Fruit fly (Drosophila melanogaster) whole organism, wandering third instar larva: ENCODE measurements around the gene CG5641.

Experiments used
- Abd-B ChIP-seq: fragments of >200 bp; optimal IDR thresholded peaks from 2 replicates; lab custom pipeline; 2017; ENCODE audit warnings: missing biosample characterization, missing genetic modification characterization
- CG32264 ChIP-seq: fragments of 200-800 bp; sonication (Bioruptor generic); optimal IDR thresholded peaks from 2 replicates; lab custom pipeline; 2016; ENCODE audit warnings: missing biosample characterization, missing genetic modification characterization
- CG9705 ChIP-seq: fragments of 200-800 bp; sonication (Bioruptor generic); optimal IDR thresholded peaks from 2 replicates; lab custom pipeline; 2018; ENCODE audit warnings: missing biosample characterization, mild to moderate bottlenecking, missing genetic modification characterization
- CrebA ChIP-seq: fragments of 200-800 bp; sonication (Bioruptor generic); optimal IDR thresholded peaks from 2 replicates; lab custom pipeline; 2016; ENCODE audit warnings: missing biosample characterization, mild to moderate bottlenecking, missing genetic modification characterization, borderline replicate concordance
- GATAd ChIP-seq: sonication (Bioruptor generic); optimal IDR thresholded peaks from 2 replicates; lab custom pipeline; 2016; ENCODE audit warnings: missing biosample characterization, missing genetic modification characterization
- HLH106 ChIP-seq: fragments of 200-800 bp; optimal IDR thresholded peaks from 3 replicates; lab custom pipeline; 2019; ENCODE audit warnings: missing biosample characterization, mild to moderate bottlenecking, missing genetic modification characterization, moderate library complexity
- Hnf4 ChIP-seq: fragments of 200-800 bp; sonication (Bioruptor generic); optimal IDR thresholded peaks from 2 replicates; lab custom pipeline; 2016; ENCODE audit warnings: missing biosample characterization, mild to moderate bottlenecking, missing genetic modification characterization
- Hr78 ChIP-seq: fragments of >200 bp; optimal IDR thresholded peaks from 2 replicates; lab custom pipeline; 2017; ENCODE audit warnings: missing biosample characterization, missing genetic modification characterization
- Hr83 ChIP-seq: fragments of 200-300 bp; sonication (Bioruptor generic); optimal IDR thresholded peaks from 2 replicates; lab custom pipeline; 2016; ENCODE audit warnings: missing biosample characterization, mild to moderate bottlenecking, missing genetic modification characterization, moderate library complexity; ENCODE audit not compliant: poor library complexity, severe bottlenecking
- Jra ChIP-seq: sonication (Bioruptor generic); optimal IDR thresholded peaks from 2 replicates; lab custom pipeline; 2016; ENCODE audit warnings: missing biosample characterization, missing genetic modification characterization
- Mio ChIP-seq: sonication (Bioruptor generic); optimal IDR thresholded peaks from 2 replicates; lab custom pipeline; 2016; ENCODE audit warnings: missing biosample characterization, missing genetic modification characterization
- Myc ChIP-seq: fragments of >200 bp; optimal IDR thresholded peaks from 2 replicates; lab custom pipeline; 2017
- N ChIP-seq: fragments of >200 bp; optimal IDR thresholded peaks from 2 replicates; lab custom pipeline; 2018; ENCODE audit warnings: missing biosample characterization, missing external identifiers, missing genetic modification characterization
- OdsH ChIP-seq: fragments of 200-800 bp; sonication (Bioruptor generic); optimal IDR thresholded peaks from 2 replicates; lab custom pipeline; 2016; ENCODE audit warnings: missing biosample characterization, mild to moderate bottlenecking, missing genetic modification characterization
- Rel ChIP-seq, 2 experiments: fragments of 200-800 bp; sonication (Bioruptor generic) in 1 of 2; optimal IDR thresholded peaks; 2 replicates in 1 of 2; 3 replicates in 1 of 2; lab custom pipeline; 2016 to 2019; ENCODE audit warnings: mild to moderate bottlenecking in 2 of 2, missing biosample characterization in 2 of 2, missing genetic modification characterization in 2 of 2, moderate library complexity in 1 of 2
- Vsx2 ChIP-seq: fragments of 200-300, 225-300 bp; sonication (Bioruptor generic); optimal IDR thresholded peaks from 2 replicates; lab custom pipeline; 2018; ENCODE audit warnings: missing biosample characterization, missing genetic modification characterization; ENCODE audit not compliant: partially characterized antibody
- br ChIP-seq: fragments of 200-800 bp; sonication (Bioruptor generic); optimal IDR thresholded peaks from 2 replicates; lab custom pipeline; 2016; ENCODE audit warnings: missing biosample characterization, missing genetic modification characterization
- brk ChIP-seq: fragments of 200-800 bp; sonication (Bioruptor generic); optimal IDR thresholded peaks from 2 replicates; lab custom pipeline; 2016; ENCODE audit warnings: missing biosample characterization, mild to moderate bottlenecking, missing genetic modification characterization
- foxo ChIP-seq, 2 experiments: fragments of 200-800 bp; sonication (Bioruptor generic); optimal IDR thresholded peaks; 2 replicates in 1 of 2; 3 replicates in 1 of 2; lab custom pipeline; 2016 to 2017; ENCODE audit warnings: missing biosample characterization in 2 of 2, missing genetic modification characterization in 2 of 2
- fru ChIP-seq: fragments of 200-800 bp; sonication (Bioruptor generic); optimal IDR thresholded peaks from 3 replicates; lab custom pipeline; 2016; ENCODE audit warnings: missing biosample characterization, mild to moderate bottlenecking, missing genetic modification characterization
- h ChIP-seq: fragments of 200-800 bp; sonication (Bioruptor generic); optimal IDR thresholded peaks from 3 replicates; lab custom pipeline; 2016; ENCODE audit warnings: missing biosample characterization, mild to moderate bottlenecking, missing genetic modification characterization
- jim ChIP-seq: fragments of 175-275, 200-325 bp; sonication (Bioruptor generic); optimal IDR thresholded peaks from 2 replicates; lab custom pipeline; 2016; ENCODE audit warnings: missing biosample characterization, mild to moderate bottlenecking, missing genetic modification characterization
- pan ChIP-seq: fragments of >200 bp; optimal IDR thresholded peaks from 2 replicates; lab custom pipeline; 2017
- psq ChIP-seq: fragments of 200-800 bp; sonication (Bioruptor generic); optimal IDR thresholded peaks from 3 replicates; lab custom pipeline; 2017; ENCODE audit warnings: missing biosample characterization, mild to moderate bottlenecking, missing genetic modification characterization, moderate library complexity
- rgr ChIP-seq: fragments of 200-800 bp; sonication (Bioruptor generic); optimal IDR thresholded peaks from 3 replicates; lab custom pipeline; 2016; ENCODE audit warnings: missing biosample characterization, mild to moderate bottlenecking, missing genetic modification characterization
- sage ChIP-seq: fragments of 200-800 bp; sonication (Bioruptor generic); optimal IDR thresholded peaks from 2 replicates; lab custom pipeline; 2016; ENCODE audit warnings: missing biosample characterization, mild to moderate bottlenecking, missing genetic modification characterization
- sv ChIP-seq: fragments of 200-800 bp; sonication (Bioruptor generic); optimal IDR thresholded peaks from 3 replicates; lab custom pipeline; 2016; ENCODE audit warnings: missing biosample characterization, missing genetic modification characterization
- tai ChIP-seq: sonication (Bioruptor generic); optimal IDR thresholded peaks from 2 replicates; lab custom pipeline; 2016; ENCODE audit warnings: missing biosample characterization, missing genetic modification characterization
- usp ChIP-seq: fragments of >200 bp; optimal IDR thresholded peaks from 2 replicates; lab custom pipeline; 2017; ENCODE audit warnings: missing biosample characterization, missing genetic modification characterization

Gene CG5641

DNA sequence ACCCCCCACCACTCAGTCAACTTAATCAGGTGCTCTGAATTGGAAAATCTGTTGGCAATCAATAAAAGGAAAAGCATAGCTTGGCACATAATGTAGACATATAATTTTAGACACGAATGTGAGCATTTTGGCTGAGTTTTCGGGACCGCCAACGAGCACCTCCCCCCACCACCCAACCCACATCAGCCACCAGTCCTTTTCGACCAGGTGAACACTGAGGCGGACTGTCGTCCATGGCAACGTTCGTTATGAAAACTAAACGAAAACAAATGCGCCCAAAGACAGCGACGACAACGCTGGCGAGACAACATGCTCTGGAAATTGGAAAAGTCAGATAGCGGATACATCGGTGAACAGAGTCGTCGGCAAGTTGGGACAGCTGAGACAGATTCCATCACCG, 46.0 kb downstream of the CG5641 start, which contains the start of gene GstD11:
TSS of gene GstD11 (plus strand) at position 301 of the 400 bp plus-strand sequence.
- TF ChIP-seq Mio (GFP tag; lab: Kevin White, UChicago): no peak
- TF ChIP-seq GATAd: no peak
- no peak for TF ChIP-seq CG32264 (GFP tag; lab: Kevin White, UChicago)
- no peak for TF ChIP-seq psq (GFP tag; lab: Kevin White, UChicago)
- TF ChIP-seq br (GFP tag; lab: Kevin White, UChicago): no peak
- TF ChIP-seq fru (GFP tag; lab: Kevin White, UChicago): no peak
- TF ChIP-seq Abd-B (GFP tag; lab: Kevin White, UChicago): no peak
- TF ChIP-seq CG9705 (GFP tag; lab: Kevin White, UChicago): no peak
- no peak for TF ChIP-seq HLH106 (tag; lab: Kevin White, UChicago)
- no peak for TF ChIP-seq sage (GFP tag; lab: Kevin White, UChicago)
- TF ChIP-seq Jra (GFP tag; lab: Kevin White, UChicago): no peak
- TF ChIP-seq OdsH: no peak
- TF ChIP-seq tai (GFP tag; lab: Kevin White, UChicago): no peak
- no peak for TF ChIP-seq Vsx2 (GFP tag; lab: Kevin White, UChicago)
- TF ChIP-seq Myc: no peak
- TF ChIP-seq sv (GFP tag; lab: Kevin White, UChicago): no peak

dm6 chr3R:12382563-12382962, 46.5 kb downstream of the CG5641 start, which contains the start of gene CG10035:
Gene CG10035, minus strand, starts transcription at chr3R:12382691.
- TF ChIP-seq Hr78 (GFP tag; lab: Kevin White, UChicago) (no peak), CG32264 (GFP tag; lab: Kevin White, UChicago) (no peak), sv (GFP tag; lab: Kevin White, UChicago) (no peak), OdsH (no peak), GATAd (no peak), CrebA (GFP tag; lab: Kevin White, UChicago) (no peak), psq (GFP tag; lab: Kevin White, UChicago) (no peak), Abd-B (GFP tag; lab: Kevin White, UChicago) (no peak), h (GFP tag; lab: Kevin White, UChicago) (no peak), pan (no peak), Hnf4 (GFP tag; lab: Kevin White, UChicago) (no peak), N (GFP tag; lab: Kevin White, UChicago) (no peak), Hr83 (GFP tag; lab: Kevin White, UChicago) (no peak), jim (GFP tag; lab: Kevin White, UChicago) (no peak), Jra (GFP tag; lab: Kevin White, UChicago) (no peak)

- TF ChIP-seq foxo (GFP tag; optimal IDR thresholded peaks at IDR 0.05; lab: Kevin White, UChicago) (no peak), usp (GFP tag; lab: Kevin White, UChicago) (no peak)
Observed at dm6 chr3R:12381130-12381700, 47.9 kb downstream of the CG5641 start.

- TF ChIP-seq sv (GFP tag; lab: Kevin White, UChicago) (no peak), foxo (GFP tag; optimal IDR thresholded peaks at IDR 0.05; lab: Kevin White, UChicago) (no peak), Mio (GFP tag; lab: Kevin White, UChicago) (no peak), rgr (GFP tag; lab: Kevin White, UChicago) (no peak), psq (GFP tag; lab: Kevin White, UChicago) (no peak)
Observed at dm6 chr3R:12379708-12380107, 49.4 kb downstream of the CG5641 start, which contains the start of gene GstD8. Gene GstD8, plus strand, starts transcription at chr3R:12380008.

DNA sequence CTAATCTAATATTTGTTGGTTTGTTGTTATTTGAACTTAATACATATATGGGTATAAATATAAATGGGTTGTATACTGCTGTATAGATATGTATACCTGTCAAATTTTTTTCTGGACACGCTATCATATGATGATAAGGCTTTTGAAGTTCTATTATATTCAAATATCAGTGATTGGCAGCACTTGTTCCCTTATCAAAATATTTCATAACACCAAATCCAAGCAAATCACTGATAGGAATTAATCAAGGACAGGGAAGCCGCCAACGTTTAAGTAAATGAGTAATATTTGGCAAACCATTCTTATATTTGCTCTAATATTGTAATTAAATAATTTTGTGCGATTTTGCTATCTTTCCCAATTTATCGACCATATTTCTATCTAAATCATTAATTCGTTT, 49.8 kb downstream of the CG5641 start:
- TF ChIP-seq rgr (GFP tag; lab: Kevin White, UChicago) (no peak), Abd-B (GFP tag; lab: Kevin White, UChicago) (no peak), OdsH (no peak), br (GFP tag; lab: Kevin White, UChicago) (no peak), sv (GFP tag; lab: Kevin White, UChicago) (no peak), brk (GFP tag; lab: Kevin White, UChicago) (no peak), GATAd (no peak), usp (GFP tag; lab: Kevin White, UChicago) (no peak), Hr78 (GFP tag; lab: Kevin White, UChicago) (no peak), HLH106 (tag; lab: Kevin White, UChicago) (no peak), Myc (no peak), CrebA (GFP tag; lab: Kevin White, UChicago) (no peak), Rel (GFP tag; optimal IDR thresholded peaks at IDR 0.05; lab: Kevin White, UChicago) (no peak), Rel (tag; optimal IDR thresholded peaks at IDR 0.05; lab: Kevin White, UChicago) (no peak)
- TF ChIP-seq, all 38 proteins: peak for 0
